Worm (Caenorhabditis elegans) whole organism, young adult: Measurements from ENCODE around the gene flp-3.

ENCODE experiments used
- F57C9.4 ChIP-seq: sonication (generic microtip); optimal IDR thresholded peaks from 2 replicates; lab custom pipeline; 2017; ENCODE audit warnings: mild to moderate bottlenecking, missing genetic modification characterization, missing compliant biosample characterization
- aptf-3 ChIP-seq: fragments of 200-800 bp; sonication (Bioruptor generic); IDR thresholded peaks from 2 replicates; pipeline ENCODE4 v1.3.6; 2022; ENCODE audit warnings: missing genetic modification characterization, missing compliant biosample characterization
- athp-1 ChIP-seq: sonication (generic microtip); optimal IDR thresholded peaks from 2 replicates; lab custom pipeline; 2017; ENCODE audit warnings: mild to moderate bottlenecking, missing genetic modification characterization, missing compliant biosample characterization
- attf-5 ChIP-seq: fragments of 200-800 bp; sonication (Bioruptor generic); optimal IDR thresholded peaks from 2 replicates; lab custom pipeline; 2018; ENCODE audit warnings: mild to moderate bottlenecking, missing genetic modification characterization, missing compliant biosample characterization
- attf-6 ChIP-seq: fragments of 200-800 bp; sonication (Bioruptor generic); IDR thresholded peaks from 2 replicates; pipeline ENCODE4 v1.3.6; 2022; ENCODE audit warnings: missing genetic modification reagents, missing genetic modification characterization, missing compliant biosample characterization
- fkh-3 ChIP-seq: sonication (generic microtip); optimal IDR thresholded peaks from 2 replicates; lab custom pipeline; 2016; ENCODE audit warnings: mild to moderate bottlenecking, missing genetic modification characterization, missing compliant biosample characterization
- hlh-26 ChIP-seq: fragments of 200-800 bp; sonication (Bioruptor generic); conservative IDR thresholded peaks from 2 replicates; pipeline ENCODE4 v1.3.6; 2022; ENCODE audit warnings: missing genetic modification reagents, missing genetic modification characterization, missing compliant biosample characterization
- lin-40 ChIP-seq: sonication (generic microtip); optimal IDR thresholded peaks from 2 replicates; lab custom pipeline; 2016; ENCODE audit warnings: missing genetic modification characterization, mild to moderate bottlenecking, missing compliant biosample characterization, missing genotype, missing genetic modification reagents
- lir-1 ChIP-seq: fragments of 200-800 bp; sonication (Bioruptor generic); conservative IDR thresholded peaks from 2 replicates; pipeline ENCODE4 v1.3.6; 2022; ENCODE audit warnings: missing genetic modification reagents, missing genetic modification characterization, missing compliant biosample characterization
- lsl-1 ChIP-seq: fragments of 200-800 bp; sonication (Bioruptor generic); optimal IDR thresholded peaks from 2 replicates; lab custom pipeline; 2018; ENCODE audit warnings: mild to moderate bottlenecking, missing genetic modification characterization, moderate library complexity, missing compliant biosample characterization
- nfya-1 ChIP-seq: sonication (generic microtip); optimal IDR thresholded peaks from 2 replicates; lab custom pipeline; 2017; ENCODE audit warnings: antibody characterized with exemption, missing compliant biosample characterization, missing genetic modification characterization, borderline replicate concordance; ENCODE audit not compliant: insufficient read depth
- pha-4 ChIP-seq: fragments of 150-350 bp; sonication (generic microtip); optimal IDR thresholded peaks from 2 replicates; lab custom pipeline; 2014; ENCODE audit warnings: missing biosample characterization, missing genetic modification reagents, missing genetic modification characterization
- ztf-28 ChIP-seq: fragments of 200-800 bp; sonication (Bioruptor generic); IDR thresholded peaks from 2 replicates; pipeline ENCODE4 v1.3.6; 2022; ENCODE audit warnings: missing genetic modification reagents, missing genetic modification characterization, missing compliant biosample characterization
- ztf-6 ChIP-seq: fragments of 200-800 bp; sonication (Bioruptor generic); IDR thresholded peaks from 2 replicates; pipeline ENCODE4 v1.3.6; 2022; ENCODE audit warnings: missing genetic modification reagents, missing genetic modification characterization, missing compliant biosample characterization

ce11 chrX:10049160-10049559 lies 43.6 kb downstream of the flp-3 start, which contains the start of gene gnrr-3:
- no peak for TF ChIP-seq fkh-3 (tag; lab: Kevin White, UChicago)
- no peak for TF ChIP-seq lin-40
- no peak for TF ChIP-seq ztf-28 (GFP tag; lab: Robert Waterston, UW)
- TF ChIP-seq attf-6 = no peak
- no peak for TF ChIP-seq hlh-26 (GFP tag; lab: Robert Waterston, UW)
- TF ChIP-seq ztf-6 = no peak
- no peak for TF ChIP-seq F57C9.4
- TF ChIP-seq lir-1 (GFP tag; lab: Robert Waterston, UW) = no peak
- TF ChIP-seq attf-5 (GFP tag; lab: Kevin White, UChicago) = no peak
- TF ChIP-seq pha-4 (tag; lab: Kevin White, UChicago) = no peak
- TF ChIP-seq athp-1 (tag; lab: Kevin White, UChicago) = no peak
- no peak for TF ChIP-seq nfya-1 (tag; lab: Kevin White, UChicago)
- TF ChIP-seq lsl-1 = no peak
- TF ChIP-seq aptf-3 (GFP tag; lab: Robert Waterston, UW) = no peak
